Worm (Caenorhabditis elegans) whole organism, late embryonic: ENCODE data around the gene M01B2.12.

ENCODE experiments used
- C08G9.2 ChIP-seq: sonication (generic microtip); optimal IDR thresholded peaks from 2 replicates; lab custom pipeline; 2016; ENCODE audit warnings: mild to moderate bottlenecking, missing genetic modification characterization, moderate library complexity, missing compliant biosample characterization
- K02D7.2 ChIP-seq: sonication (generic microtip); optimal IDR thresholded peaks from 2 replicates; lab custom pipeline; 2017; ENCODE audit warnings: mild to moderate bottlenecking, missing genetic modification characterization, missing compliant biosample characterization
- Y22D7AL.16 ChIP-seq: sonication (generic microtip); optimal IDR thresholded peaks from 2 replicates; lab custom pipeline; 2016; ENCODE audit warnings: missing genetic modification characterization, missing compliant biosample characterization
- ahr-1 ChIP-seq: sonication (generic microtip); optimal IDR thresholded peaks from 2 replicates; lab custom pipeline; 2016; ENCODE audit warnings: missing genetic modification characterization, missing compliant biosample characterization
- ceh-18 ChIP-seq: sonication (generic microtip); optimal IDR thresholded peaks from 2 replicates; lab custom pipeline; 2016; ENCODE audit warnings: missing genetic modification characterization, missing compliant biosample characterization
- ceh-2 ChIP-seq: sonication (generic microtip); optimal IDR thresholded peaks from 2 replicates; lab custom pipeline; 2016; ENCODE audit warnings: missing genotype, missing genetic modification characterization, missing compliant biosample characterization
- ceh-22 ChIP-seq: sonication (generic microtip); optimal IDR thresholded peaks from 2 replicates; lab custom pipeline; 2017; ENCODE audit warnings: missing biosample characterization, missing genetic modification characterization
- ceh-30 ChIP-seq: fragments of 150-350 bp; optimal IDR thresholded peaks from 2 replicates; lab custom pipeline; 2014; ENCODE audit warnings: missing biosample characterization, missing genetic modification characterization
- ceh-31 ChIP-seq: sonication (generic microtip); optimal IDR thresholded peaks from 2 replicates; lab custom pipeline; 2016; ENCODE audit warnings: missing genetic modification characterization, missing compliant biosample characterization
- ceh-45 ChIP-seq: fragments of 200-800 bp; sonication (Bioruptor generic); IDR thresholded peaks from 2 replicates; pipeline ENCODE4 v1.3.6; 2022; ENCODE audit warnings: missing genetic modification reagents, missing genetic modification characterization, missing compliant biosample characterization
- ceh-48 ChIP-seq: sonication (generic microtip); optimal IDR thresholded peaks from 2 replicates; lab custom pipeline; 2016; ENCODE audit warnings: missing genetic modification characterization, inconsistent platforms, missing compliant biosample characterization
- che-1 ChIP-seq: sonication (generic microtip); optimal IDR thresholded peaks from 2 replicates; lab custom pipeline; 2016; ENCODE audit warnings: mild to moderate bottlenecking, missing genetic modification characterization, missing compliant biosample characterization
- dmd-4 ChIP-seq: sonication (generic microtip); optimal IDR thresholded peaks from 2 replicates; lab custom pipeline; 2016; ENCODE audit warnings: borderline replicate concordance, missing genetic modification characterization, missing compliant biosample characterization
- dve-1 ChIP-seq: sonication (generic microtip); optimal IDR thresholded peaks from 2 replicates; lab custom pipeline; 2017; ENCODE audit warnings: antibody characterized with exemption, mild to moderate bottlenecking, missing genetic modification characterization, missing compliant biosample characterization
- elt-4 ChIP-seq: sonication (generic microtip); optimal IDR thresholded peaks from 2 replicates; lab custom pipeline; 2016; ENCODE audit warnings: missing genetic modification characterization, missing compliant biosample characterization
- eyg-1 ChIP-seq: sonication (generic microtip); optimal IDR thresholded peaks from 2 replicates; lab custom pipeline; 2016; ENCODE audit warnings: missing genotype, missing genetic modification characterization, missing compliant biosample characterization
- gmeb-2 ChIP-seq: sonication (generic microtip); optimal IDR thresholded peaks from 2 replicates; lab custom pipeline; 2016; ENCODE audit warnings: missing genetic modification characterization, inconsistent platforms, missing compliant biosample characterization
- hlh-15 ChIP-seq: sonication (generic microtip); optimal IDR thresholded peaks from 2 replicates; lab custom pipeline; 2016; ENCODE audit warnings: missing genetic modification characterization, missing compliant biosample characterization
- hlh-30 ChIP-seq: sonication (generic microtip); optimal IDR thresholded peaks from 2 replicates; lab custom pipeline; 2017; ENCODE audit warnings: antibody characterized with exemption, missing genetic modification characterization, missing compliant biosample characterization; ENCODE audit not compliant: insufficient read depth
- hlh-6 ChIP-seq: sonication (generic microtip); optimal IDR thresholded peaks from 2 replicates; lab custom pipeline; 2016; ENCODE audit warnings: missing genotype, missing genetic modification characterization, missing compliant biosample characterization
- hlh-8 ChIP-seq: sonication (generic microtip); optimal IDR thresholded peaks from 2 replicates; lab custom pipeline; 2016; ENCODE audit warnings: missing genotype, missing genetic modification characterization, missing compliant biosample characterization
- nhr-232 ChIP-seq: sonication (generic microtip); optimal IDR thresholded peaks from 2 replicates; lab custom pipeline; 2016; ENCODE audit warnings: missing genetic modification characterization, missing compliant biosample characterization
- npax-4 ChIP-seq: sonication (generic microtip); optimal IDR thresholded peaks from 2 replicates; lab custom pipeline; 2016; ENCODE audit warnings: missing genetic modification characterization, missing compliant biosample characterization
- pat-9 ChIP-seq: fragments of 200-800 bp; sonication (Bioruptor generic); optimal IDR thresholded peaks from 2 replicates; lab custom pipeline; 2018; ENCODE audit warnings: mild to moderate bottlenecking, missing genetic modification characterization, moderate library complexity, missing compliant biosample characterization
- pha-4 ChIP-seq: fragments of 150-350 bp; optimal IDR thresholded peaks from 2 replicates; lab custom pipeline; 2018; ENCODE audit warnings: missing biosample characterization, missing genetic modification reagents, missing genetic modification characterization
- pqm-1 ChIP-seq: sonication (generic microtip); optimal IDR thresholded peaks from 2 replicates; lab custom pipeline; 2016; ENCODE audit warnings: missing genetic modification characterization, missing compliant biosample characterization
- pros-1 ChIP-seq: fragments of 150-350 bp; optimal IDR thresholded peaks from 2 replicates; lab custom pipeline; 2014; ENCODE audit warnings: missing biosample characterization, missing genetic modification reagents, missing genetic modification characterization
- ref-2 ChIP-seq: sonication (generic microtip); optimal IDR thresholded peaks from 2 replicates; lab custom pipeline; 2016; ENCODE audit warnings: missing genetic modification characterization, missing compliant biosample characterization
- rnt-1 ChIP-seq: sonication (generic microtip); optimal IDR thresholded peaks from 2 replicates; lab custom pipeline; 2016; ENCODE audit warnings: missing genetic modification characterization, missing compliant biosample characterization
- sox-2 ChIP-seq: fragments of 200-800 bp; sonication (Bioruptor generic); IDR thresholded peaks from 2 replicates; pipeline ENCODE4 v1.3.6; 2022; ENCODE audit warnings: missing genetic modification reagents, missing genetic modification characterization, missing compliant biosample characterization
- syd-9 ChIP-seq: sonication (generic microtip); optimal IDR thresholded peaks from 2 replicates; lab custom pipeline; 2016; ENCODE audit warnings: mild to moderate bottlenecking, missing genetic modification characterization, moderate library complexity, missing compliant biosample characterization
- tbx-7 ChIP-seq: sonication (generic microtip); optimal IDR thresholded peaks from 2 replicates; lab custom pipeline; 2016; ENCODE audit warnings: missing genotype, missing genetic modification characterization, missing compliant biosample characterization
- ttx-3 ChIP-seq: sonication (generic microtip); optimal IDR thresholded peaks from 2 replicates; lab custom pipeline; 2016; ENCODE audit warnings: missing genetic modification reagents, missing genetic modification characterization, missing compliant biosample characterization
- unc-3 ChIP-seq, 2 experiments: fragments of 200-800 bp in 1 of 2; sonication (Bioruptor generic) in 1 of 2; sonication (generic microtip) in 1 of 2; conservative IDR thresholded peaks in 1 of 2; optimal IDR thresholded peaks in 1 of 2; 2 replicates each; pipeline versions ENCODE4 v1.3.6 to Lab custom; 2016 to 2022; ENCODE audit warnings: missing compliant biosample characterization in 2 of 2, missing genetic modification characterization in 2 of 2, missing genetic modification reagents in 1 of 2
- unc-55 ChIP-seq: sonication (generic microtip); optimal IDR thresholded peaks from 2 replicates; lab custom pipeline; 2017; ENCODE audit warnings: missing biosample characterization, missing genetic modification reagents, missing genetic modification characterization
- unc-86 ChIP-seq: sonication (generic microtip); optimal IDR thresholded peaks from 2 replicates; lab custom pipeline; 2016; ENCODE audit warnings: missing genetic modification characterization, missing compliant biosample characterization

Gene M01B2.12

ce11 chrV:15309011-15309410, 45.0 kb upstream of the M01B2.12 start, which contains the start of gene srz-10:
TSS of gene srz-10 (minus strand) at chrV:15309098.
- TF ChIP-seq ref-2 (tag; lab: Kevin White, UChicago) (no peak), tbx-7 (no peak)

ce11 chrV:15306745-15307144, 42.7 kb upstream of the M01B2.12 start, which contains the start of gene T26H8.4:
TSS of gene T26H8.4 (minus strand) at chrV:15306845.
- TF ChIP-seq unc-3 (GFP tag; conservative IDR thresholded peaks at IDR 0.05; lab: Robert Waterston, UW), result no peak
- TF ChIP-seq unc-3 (tag; optimal IDR thresholded peaks at IDR 0.05; lab: Kevin White, UChicago), result no peak
- no peak for TF ChIP-seq npax-4
- no peak for TF ChIP-seq rnt-1
- no peak for TF ChIP-seq nhr-232 (tag; lab: Kevin White, UChicago)
- no peak for TF ChIP-seq dve-1
- no peak for TF ChIP-seq dmd-4
- no peak for TF ChIP-seq ref-2 (tag; lab: Kevin White, UChicago)
- TF ChIP-seq unc-55, result no peak
- TF ChIP-seq C08G9.2 (tag; lab: Kevin White, UChicago), result no peak
- no peak for TF ChIP-seq hlh-30 (tag; lab: Kevin White, UChicago)
- TF ChIP-seq hlh-15, result no peak
- TF ChIP-seq ceh-22, result no peak
- no peak for TF ChIP-seq elt-4 (tag; lab: Kevin White, UChicago)
- TF ChIP-seq ttx-3 (tag; lab: Kevin White, UChicago), result no peak
- no peak for TF ChIP-seq ahr-1 (tag; lab: Kevin White, UChicago)
- no peak for TF ChIP-seq unc-86 (tag; lab: Kevin White, UChicago)
- no peak for TF ChIP-seq pat-9

DNA sequence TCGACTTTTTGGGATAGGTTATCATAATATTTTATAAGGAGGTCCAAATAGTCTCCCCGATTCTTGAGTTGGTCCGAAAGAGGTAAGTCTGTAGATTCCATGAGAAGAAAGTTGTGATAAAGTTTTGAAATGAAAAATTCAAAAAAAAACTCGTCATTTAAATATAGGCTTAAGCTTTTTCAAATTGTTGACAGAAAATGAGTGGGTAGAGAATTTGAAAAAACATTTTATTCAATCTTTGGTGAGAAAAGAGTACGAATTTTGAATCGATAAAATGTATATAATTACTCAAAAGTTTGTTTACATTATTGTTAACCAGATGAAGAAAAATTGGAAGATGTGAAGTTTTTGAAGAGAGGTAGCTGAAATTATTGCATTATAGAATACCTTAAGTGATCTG, 41.5 kb upstream of the M01B2.12 start, which contains the start of gene T26H8.5:
Gene T26H8.5 (minus strand): TSS at position 101 of the 400 bp plus-strand sequence.
- no peak for TF ChIP-seq K02D7.2 (tag; lab: Kevin White, UChicago)
- TF ChIP-seq eyg-1 (tag; lab: Kevin White, UChicago), result no peak
- TF ChIP-seq hlh-8 (tag; lab: Kevin White, UChicago), result no peak
- TF ChIP-seq sox-2 (GFP tag; lab: Robert Waterston, UW), result no peak
- no peak for TF ChIP-seq che-1 (tag; lab: Kevin White, UChicago)
- TF ChIP-seq ceh-45, result no peak
- no peak for TF ChIP-seq gmeb-2 (tag; lab: Kevin White, UChicago)
- no peak for TF ChIP-seq pqm-1
- no peak for TF ChIP-seq ceh-22
- no peak for TF ChIP-seq ceh-2 (tag; lab: Kevin White, UChicago)
- no peak for TF ChIP-seq ceh-18
- no peak for TF ChIP-seq ceh-30 (tag; lab: Kevin White, UChicago)
- TF ChIP-seq ref-2 (tag; lab: Kevin White, UChicago), result no peak
- TF ChIP-seq ceh-48 (tag; lab: Kevin White, UChicago), result no peak

- TF ChIP-seq rnt-1 (no peak), pros-1 (tag; lab: Kevin White, UChicago) (no peak), syd-9 (tag; lab: Kevin White, UChicago) (no peak), pha-4 (tag; lab: Kevin White, UChicago) (no peak), gmeb-2 (tag; lab: Kevin White, UChicago) (no peak), elt-4 (tag; lab: Kevin White, UChicago) (no peak), Y22D7AL.16 (tag; lab: Kevin White, UChicago) (no peak), che-1 (tag; lab: Kevin White, UChicago) (no peak), unc-86 (tag; lab: Kevin White, UChicago) (no peak), hlh-6 (tag; lab: Kevin White, UChicago) (no peak), sox-2 (GFP tag; lab: Robert Waterston, UW) (no peak), ceh-31 (tag; lab: Kevin White, UChicago) (no peak)
Observed at ce11 chrV:15303625-15304024, 39.6 kb upstream of the M01B2.12 start, which contains the start of gene srx-48. TSS of gene srx-48 (minus strand) at chrV:15303725.
